Fruit fly (Drosophila melanogaster): ENCODE results near the gene Dh31.

DNA sequence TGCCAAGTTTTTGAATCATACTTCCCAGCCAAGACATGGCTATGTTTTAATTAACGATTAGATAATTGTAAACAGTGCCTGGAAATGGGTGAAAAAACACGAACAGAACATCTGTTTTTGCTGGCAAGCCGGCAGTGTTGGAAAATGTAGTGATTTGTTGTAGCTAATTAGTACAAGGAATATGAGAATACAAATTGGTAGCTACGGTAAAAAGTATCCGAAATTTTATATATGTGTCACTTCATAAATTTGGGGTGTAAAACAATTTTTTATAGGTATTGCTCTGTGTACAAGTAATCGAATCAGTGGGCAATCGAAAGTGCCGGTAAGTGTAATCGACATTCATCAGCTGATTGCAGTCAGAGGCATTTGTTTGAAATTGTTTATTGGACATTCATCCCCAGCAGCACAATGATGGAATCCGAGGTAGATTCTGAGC is 10.6 kb upstream of the Dh31 start, which contains the start of the genes mRpL51 and Uba4:
- no peak for TF ChIP-seq CG8478 (optimal IDR thresholded peaks at IDR 0.05)
- no peak for TF ChIP-seq CTCF (optimal IDR thresholded peaks at IDR 0.05)

Measured in S2 (cell line).